Fruit fly (Drosophila melanogaster) whole organism, embryonic: Measurements from ENCODE around the gene CG31706.
A peak's percentile ranks its signal among the peaks of the same experiment; 100 is the strongest.

ENCODE experiments used
- CG10959 ChIP-seq: fragments of 200-800 bp; sonication (Bioruptor generic); IDR thresholded peaks from 2 replicates; pipeline ENCODE4 v1.3.6; 2022; ENCODE audit warnings: missing biosample characterization, missing genetic modification characterization
- CG10979 ChIP-seq: fragments of 200-800 bp; sonication (Bioruptor generic); optimal IDR thresholded peaks from 2 replicates; lab custom pipeline; 2018; ENCODE audit warnings: missing biosample characterization, mild to moderate bottlenecking, missing genetic modification characterization, moderate library complexity
- CG11696 ChIP-seq: fragments of 200-800 bp; sonication (Bioruptor generic); IDR thresholded peaks from 2 replicates; pipeline ENCODE4 v1.3.6; 2022; ENCODE audit warnings: missing biosample characterization, missing genetic modification characterization
- CG15601 ChIP-seq: fragments of 200-800 bp; sonication (Bioruptor generic); optimal IDR thresholded peaks from 3 replicates; lab custom pipeline; 2019; ENCODE audit warnings: missing biosample characterization, mild to moderate bottlenecking, missing genetic modification characterization, moderate library complexity
- CG18011 ChIP-seq: fragments of 200-800 bp; sonication (Bioruptor generic); optimal IDR thresholded peaks from 2 replicates; lab custom pipeline; 2017; ENCODE audit warnings: missing biosample characterization, missing genetic modification characterization, mild to moderate bottlenecking, moderate library complexity, missing genotype
- CG2116 ChIP-seq: fragments of 200-800 bp; sonication (Bioruptor generic); optimal IDR thresholded peaks from 3 replicates; lab custom pipeline; 2018; ENCODE audit warnings: missing biosample characterization, mild to moderate bottlenecking, missing genetic modification characterization
- CG30403 ChIP-seq: fragments of 200-800 bp; sonication (Bioruptor generic); optimal IDR thresholded peaks from 3 replicates; lab custom pipeline; 2016; ENCODE audit warnings: missing biosample characterization, missing genetic modification characterization
- CG3065 ChIP-seq: fragments of 200-800 bp; sonication (Bioruptor generic); optimal IDR thresholded peaks from 2 replicates; lab custom pipeline; 2016; ENCODE audit warnings: missing biosample characterization, missing genetic modification characterization
- CG3726 ChIP-seq: fragments of 200-800 bp; sonication (Bioruptor generic); IDR thresholded peaks from 3 replicates; pipeline ENCODE4, ENCODE4 v1.3.6; 2022; ENCODE audit warnings: missing biosample characterization, missing genetic modification characterization
- CG4282 ChIP-seq: fragments of 200-800 bp; sonication (Bioruptor generic); optimal IDR thresholded peaks from 2 replicates; lab custom pipeline; 2016; ENCODE audit warnings: missing biosample characterization, missing genetic modification characterization
- CG4328 ChIP-seq: fragments of 200-800 bp; sonication (Bioruptor generic); optimal IDR thresholded peaks from 3 replicates; lab custom pipeline; 2017; ENCODE audit warnings: missing biosample characterization, missing genetic modification reagents, missing genetic modification characterization
- CG4707 ChIP-seq: fragments of 200-800 bp; sonication (Bioruptor generic); optimal IDR thresholded peaks from 2 replicates; lab custom pipeline; 2018; ENCODE audit warnings: missing biosample characterization, mild to moderate bottlenecking, missing genetic modification characterization, moderate library complexity
- CG4854 ChIP-seq: fragments of 200-800 bp; sonication (Bioruptor generic); optimal IDR thresholded peaks from 2 replicates; lab custom pipeline; 2016; ENCODE audit warnings: missing biosample characterization, missing genetic modification characterization, inconsistent platforms
- CG6765 ChIP-seq: fragments of 200-800 bp; sonication (Bioruptor generic); optimal IDR thresholded peaks from 3 replicates; lab custom pipeline; 2017; ENCODE audit warnings: missing biosample characterization, mild to moderate bottlenecking, missing genetic modification characterization
- CG8281 ChIP-seq: fragments of 200-800 bp; sonication (Bioruptor generic); optimal IDR thresholded peaks from 2 replicates; lab custom pipeline; 2018; ENCODE audit warnings: missing biosample characterization, mild to moderate bottlenecking, missing genetic modification characterization, moderate library complexity
- CG9876 ChIP-seq: fragments of 200-800 bp; sonication (Bioruptor generic); optimal IDR thresholded peaks from 2 replicates; lab custom pipeline; 2016; ENCODE audit warnings: missing biosample characterization, missing genetic modification characterization
- CTCF ChIP-seq: fragments of 200-800 bp; sonication (Bioruptor generic); optimal IDR thresholded peaks from 2 replicates; lab custom pipeline; 2017; ENCODE audit warnings: missing biosample characterization, mild to moderate bottlenecking, missing genetic modification characterization, moderate library complexity
- Fer3 ChIP-seq: fragments of 200-800 bp; sonication (Bioruptor generic); optimal IDR thresholded peaks from 2 replicates; lab custom pipeline; 2018; ENCODE audit warnings: missing biosample characterization, mild to moderate bottlenecking, missing genetic modification characterization, moderate library complexity
- HHEX ChIP-seq: fragments of 200-800 bp; sonication (Bioruptor generic); optimal IDR thresholded peaks from 3 replicates; lab custom pipeline; 2017; ENCODE audit warnings: missing biosample characterization, mild to moderate bottlenecking, missing genetic modification characterization, missing genetic modification reagents
- HmgD ChIP-seq: fragments of 200-800 bp; sonication (Bioruptor generic); optimal IDR thresholded peaks from 3 replicates; lab custom pipeline; 2016; ENCODE audit warnings: missing biosample characterization, missing genetic modification characterization
- Hmr ChIP-seq: fragments of 200-800 bp; sonication (Bioruptor generic); optimal IDR thresholded peaks from 3 replicates; lab custom pipeline; 2017; ENCODE audit warnings: mild to moderate bottlenecking, missing biosample characterization, missing genetic modification reagents, missing genetic modification characterization
- Hsf ChIP-seq: fragments of 200-800 bp; sonication (Bioruptor generic); optimal IDR thresholded peaks from 3 replicates; lab custom pipeline; 2016; ENCODE audit warnings: missing biosample characterization, missing genetic modification characterization
- Lim3 ChIP-seq: fragments of 200-800 bp; sonication (Bioruptor generic); IDR thresholded peaks from 2 replicates; pipeline ENCODE4 v1.3.6; 2022; ENCODE audit warnings: missing biosample characterization, missing genetic modification characterization
- MTF-1 ChIP-seq: fragments of 200-800 bp; sonication (Bioruptor generic); optimal IDR thresholded peaks from 2 replicates; lab custom pipeline; 2018; ENCODE audit warnings: missing biosample characterization, mild to moderate bottlenecking, missing genetic modification characterization, borderline replicate concordance
- Mrtf ChIP-seq: fragments of 200-800 bp; sonication (Bioruptor generic); IDR thresholded peaks from 3 replicates; pipeline ENCODE4 v1.3.6; 2022; ENCODE audit warnings: missing biosample characterization, missing genetic modification characterization
- Myb ChIP-seq: fragments of 200-800 bp; sonication (Bioruptor generic); optimal IDR thresholded peaks from 2 replicates; lab custom pipeline; 2016; ENCODE audit warnings: missing biosample characterization, missing genetic modification characterization
- PHDP ChIP-seq: fragments of 200-800 bp; sonication (Bioruptor generic); optimal IDR thresholded peaks from 3 replicates; lab custom pipeline; 2018; ENCODE audit warnings: missing biosample characterization, mild to moderate bottlenecking, missing genetic modification characterization, moderate library complexity
- al ChIP-seq: fragments of 200-800 bp; sonication (Bioruptor generic); IDR thresholded peaks from 2 replicates; pipeline ENCODE4 v1.3.6; 2022; ENCODE audit warnings: missing biosample characterization, missing genetic modification characterization
- az2 ChIP-seq: fragments of 200-800 bp; sonication (Bioruptor generic); optimal IDR thresholded peaks from 3 replicates; lab custom pipeline; 2016; ENCODE audit warnings: missing biosample characterization, missing genetic modification characterization
- bcd ChIP-seq: fragments of 200-800 bp; sonication (Bioruptor generic); optimal IDR thresholded peaks from 2 replicates; lab custom pipeline; 2017; ENCODE audit warnings: missing biosample characterization, mild to moderate bottlenecking, missing genetic modification characterization
- btn ChIP-seq: fragments of 200-800 bp; sonication (Bioruptor generic); optimal IDR thresholded peaks from 2 replicates; lab custom pipeline; 2016; ENCODE audit warnings: missing biosample characterization, missing genetic modification characterization
- corto ChIP-seq: fragments of 200-800 bp; sonication (Bioruptor generic); optimal IDR thresholded peaks from 2 replicates; lab custom pipeline; 2016; ENCODE audit warnings: missing biosample characterization, mild to moderate bottlenecking, missing genetic modification characterization, moderate library complexity
- dm ChIP-seq: fragments of 200-800 bp; sonication (Bioruptor generic); optimal IDR thresholded peaks from 3 replicates; lab custom pipeline; 2016; ENCODE audit warnings: missing biosample characterization, missing genetic modification characterization
- dpn ChIP-seq, 2 experiments: fragments of 200-800 bp; sonication (Bioruptor generic); optimal IDR thresholded peaks; 3 replicates each; lab custom pipeline; 2016; ENCODE audit warnings: missing biosample characterization in 2 of 2, missing genetic modification characterization in 2 of 2
- fd64A ChIP-seq: fragments of 200-800 bp; sonication (Bioruptor generic); optimal IDR thresholded peaks from 3 replicates; lab custom pipeline; 2018; ENCODE audit warnings: missing biosample characterization, mild to moderate bottlenecking, missing genetic modification characterization
- gcm2 ChIP-seq: fragments of 200-800 bp; sonication (Bioruptor generic); optimal IDR thresholded peaks from 2 replicates; lab custom pipeline; 2016; ENCODE audit warnings: missing biosample characterization, missing genetic modification characterization
- lilli ChIP-seq: fragments of 200-800 bp; sonication (Bioruptor generic); optimal IDR thresholded peaks from 3 replicates; lab custom pipeline; 2016; ENCODE audit warnings: missing biosample characterization, missing genetic modification characterization
- maf-S ChIP-seq: fragments of 200-800 bp; sonication (Bioruptor generic); optimal IDR thresholded peaks from 2 replicates; lab custom pipeline; 2016; ENCODE audit warnings: missing biosample characterization, missing genetic modification characterization
- onecut ChIP-seq: fragments of 200-800 bp; sonication (Bioruptor generic); IDR thresholded peaks from 2 replicates; pipeline ENCODE4 v1.3.6; 2022; ENCODE audit warnings: missing biosample characterization, missing genetic modification characterization
- org-1 ChIP-seq: fragments of 200-800 bp; sonication (Bioruptor generic); optimal IDR thresholded peaks from 2 replicates; lab custom pipeline; 2017; ENCODE audit warnings: missing biosample characterization, missing genetic modification characterization
- tgo ChIP-seq: fragments of 200-800 bp; sonication (Bioruptor generic); IDR thresholded peaks from 3 replicates; pipeline ENCODE4 v1.3.6; 2022; ENCODE audit warnings: missing biosample characterization, missing genetic modification characterization
- tio ChIP-seq: fragments of 200-800 bp; sonication (Bioruptor generic); optimal IDR thresholded peaks from 2 replicates; lab custom pipeline; 2017; ENCODE audit warnings: missing biosample characterization, missing genetic modification characterization, inconsistent platforms
- wor ChIP-seq: fragments of 200-800 bp; sonication (Bioruptor generic); IDR thresholded peaks from 2 replicates; pipeline ENCODE4 v1.3.6; 2022; ENCODE audit warnings: missing biosample characterization, missing genetic modification characterization

CG31706 gene

DNA sequence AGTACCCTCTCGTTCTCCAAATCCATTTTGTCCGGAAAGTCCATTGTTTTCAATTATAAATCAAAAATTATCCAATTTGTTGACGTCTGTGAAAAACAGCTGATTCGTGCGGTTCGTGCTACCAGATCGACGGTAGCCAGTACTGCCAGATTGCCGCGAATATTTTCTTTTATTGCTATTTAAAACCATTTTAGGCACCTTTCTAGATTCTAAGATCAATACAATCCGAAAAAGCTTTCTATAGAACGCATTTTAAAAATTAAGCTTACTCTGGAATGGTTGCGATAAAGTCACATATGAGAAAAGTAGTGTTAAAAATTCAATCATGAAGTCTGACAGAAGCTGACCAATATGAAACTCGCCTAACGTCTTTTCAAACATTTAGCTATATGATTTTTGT lies 32.0 kb downstream of the CG31706 start, which contains the start of gene Cog8 (continued):
- no peak for TF ChIP-seq wor (GFP tag; lab: Robert Waterston, UW)
- no peak for TF ChIP-seq CG4328 (GFP tag; lab: Kevin White, UChicago)
- TF ChIP-seq CG10959 (GFP tag; lab: Robert Waterston, UW) = no peak
- TF ChIP-seq lilli = peak; percentile 74
- TF ChIP-seq HmgD (GFP tag; lab: Kevin White, UChicago) = no peak
- peak; percentile 47 to 54 for TF ChIP-seq dpn (GFP tag; optimal IDR thresholded peaks at IDR 0.05; lab: Kevin White, UChicago)
- no peak for TF ChIP-seq CG4282 (GFP tag; lab: Kevin White, UChicago)
- TF ChIP-seq CG9876 (GFP tag; lab: Kevin White, UChicago) = peak; percentile 56
- TF ChIP-seq CG2116 (GFP tag; lab: Kevin White, UChicago) = peak; percentile 62
- no peak for TF ChIP-seq tgo (GFP tag; lab: Robert Waterston, UW)
- no peak; the same call in 1 of the 2 replicates for TF ChIP-seq onecut (GFP tag; lab: Robert Waterston, UW)
- TF ChIP-seq MTF-1 = no peak
- TF ChIP-seq HHEX (GFP tag; lab: Kevin White, UChicago) = no peak
- TF ChIP-seq PHDP (tag; lab: Kevin White, UChicago) = peak; percentile 24
- no peak for TF ChIP-seq Lim3
- peak; percentile 28; the same call in 1 of the 2 replicates for TF ChIP-seq al (GFP tag; lab: Robert Waterston, UW)
- peak; percentile 10 for TF ChIP-seq dm
- no peak for TF ChIP-seq CG3726 (GFP tag; lab: Robert Waterston, UW)
- peak; percentile 57 for TF ChIP-seq Hmr (GFP tag; lab: Kevin White, UChicago)
- peak; percentile 24 for TF ChIP-seq CG3065
- no peak for TF ChIP-seq CG4707 (GFP tag; lab: Kevin White, UChicago)
- peak; percentile 39 for TF ChIP-seq CG15601
- TF ChIP-seq Myb (GFP tag; lab: Kevin White, UChicago) = peak; percentile 99
- no peak for TF ChIP-seq corto (GFP tag; lab: Kevin White, UChicago)
- TF ChIP-seq CG30403 (GFP tag; lab: Kevin White, UChicago) = peak; percentile 70
- TF ChIP-seq CG8281 (tag; lab: Kevin White, UChicago) = no peak
- no peak for TF ChIP-seq btn (GFP tag; lab: Kevin White, UChicago)
- TF ChIP-seq CG4854 (GFP tag; lab: Kevin White, UChicago) = no peak
- no peak for TF ChIP-seq CG6765 (GFP tag; lab: Kevin White, UChicago)
- peak; percentile 49 for TF ChIP-seq Hsf (GFP tag; lab: Kevin White, UChicago)
- TF ChIP-seq az2 (GFP tag; lab: Kevin White, UChicago) = peak; percentile 48
- no peak for TF ChIP-seq Mrtf (GFP tag; lab: Robert Waterston, UW)
- TF ChIP-seq CG18011 (GFP tag; lab: Kevin White, UChicago) = peak; percentile 97
- no peak for TF ChIP-seq fd64A
- no peak for TF ChIP-seq Fer3 (tag; lab: Kevin White, UChicago)
- TF ChIP-seq maf-S = peak; percentile 52
- TF ChIP-seq tio = peak; percentile 48
- no peak for TF ChIP-seq bcd (GFP tag; lab: Kevin White, UChicago)
- no peak for TF ChIP-seq CG11696 (GFP tag; lab: Robert Waterston, UW)
- no peak for TF ChIP-seq gcm2 (GFP tag; lab: Kevin White, UChicago)
- TF ChIP-seq, all 482 proteins: peak for 174

DNA sequence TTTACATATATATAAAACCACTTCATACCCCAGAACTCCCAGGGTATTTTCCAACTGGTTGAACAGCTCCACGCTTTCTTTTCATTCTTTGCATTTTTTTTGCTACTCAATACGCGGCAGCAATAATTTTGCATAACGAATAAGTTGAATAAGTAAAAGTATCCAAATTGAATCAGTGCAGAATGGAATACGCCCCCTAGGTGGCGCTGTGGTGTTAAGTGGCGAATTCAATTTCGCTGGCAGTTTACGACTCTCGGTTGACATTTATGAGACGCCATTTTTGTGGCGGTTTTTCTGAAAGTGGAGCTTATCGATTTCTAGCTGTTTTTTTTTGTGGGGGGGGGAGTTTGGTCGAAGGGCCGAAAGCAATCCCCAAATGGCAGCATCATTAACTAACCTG lies 36.9 kb downstream of the CG31706 start:
- TF ChIP-seq org-1 (GFP tag; lab: Kevin White, UChicago) = no peak
- peak; percentile 70 for TF ChIP-seq CG10979 (tag; lab: Kevin White, UChicago)
- TF ChIP-seq CTCF = peak; percentile 76
